Worm (Caenorhabditis elegans): ENCODE data around the gene F10E7.5.

- no peak for TF ChIP-seq dao-5 (tag; optimal IDR thresholded peaks at IDR 0.05)
- peak; percentile 51 for TF ChIP-seq him-1 (tag; optimal IDR thresholded peaks at IDR 0.05)
- TF ChIP-seq W03F9.2 (tag; optimal IDR thresholded peaks at IDR 0.05) = no peak
Observed at ce11 chrII:7111657-7112049, at the start of gene F10E7.5.

All from whole organism, L4/young adult.